Fruit fly (Drosophila melanogaster): ENCODE data around the gene Pisd.

The Pisd gene

dm6 chr3R:24079110-24079509, 28.5 kb downstream of the Pisd start:
- TF ChIP-seq CG8301 (tag; optimal IDR thresholded peaks at IDR 0.05) = peak; percentile 23
- TF ChIP-seq CG14655 (GFP tag; optimal IDR thresholded peaks at IDR 0.05) = peak; percentile 4
- TF ChIP-seq Pif1B (GFP tag; optimal IDR thresholded peaks at IDR 0.05) = no peak
- TF ChIP-seq D1 (tag; optimal IDR thresholded peaks at IDR 0.05) = no peak
- TF ChIP-seq EcR (GFP tag; optimal IDR thresholded peaks at IDR 0.05) = no peak
- TF ChIP-seq rn (GFP tag; IDR thresholded peaks at IDR 0.05) = no peak
- TF ChIP-seq CG9948 (tag; optimal IDR thresholded peaks at IDR 0.05) = no peak
- peak; percentile 11 for TF ChIP-seq CG34367 (tag; optimal IDR thresholded peaks at IDR 0.05)
- TF ChIP-seq CG17806 (tag; optimal IDR thresholded peaks at IDR 0.05) = no peak
- no peak for TF ChIP-seq CG32121 (GFP tag; IDR thresholded peaks at IDR 0.05)
- TF ChIP-seq Ets98B (GFP tag; IDR thresholded peaks at IDR 0.05) = no peak
- TF ChIP-seq CG10348 (GFP tag; IDR thresholded peaks at IDR 0.05) = no peak
- no peak for TF ChIP-seq Snoo (tag; optimal IDR thresholded peaks at IDR 0.05)
- no peak for TF ChIP-seq CG15710 (tag; optimal IDR thresholded peaks at IDR 0.05)
- TF ChIP-seq gl (tag; optimal IDR thresholded peaks at IDR 0.05) = no peak
- TF ChIP-seq CG12605 (GFP tag; IDR thresholded peaks at IDR 0.05) = peak; percentile 31; the same call in 1 of the 2 replicates
- TF ChIP-seq CG4496 (GFP tag; IDR thresholded peaks at IDR 0.05) = peak; percentile 56; the same call in 1 of the 3 replicates
- TF ChIP-seq fd96Ca (GFP tag; IDR thresholded peaks at IDR 0.05) = no peak
- peak; percentile 22 for TF ChIP-seq Pif1A (GFP tag; optimal IDR thresholded peaks at IDR 0.05)
- TF ChIP-seq CG8159 (tag; optimal IDR thresholded peaks at IDR 0.05) = peak; percentile 13
- no peak for TF ChIP-seq CG13204 (GFP tag; optimal IDR thresholded peaks at IDR 0.05)

- no peak for TF ChIP-seq Pif1A (GFP tag; optimal IDR thresholded peaks at IDR 0.05)
- TF ChIP-seq rn (GFP tag; IDR thresholded peaks at IDR 0.05) = no peak
- no peak for TF ChIP-seq CG8159 (tag; optimal IDR thresholded peaks at IDR 0.05)
- no peak for TF ChIP-seq CG10348 (GFP tag; IDR thresholded peaks at IDR 0.05)
- no peak for TF ChIP-seq CG17806 (tag; optimal IDR thresholded peaks at IDR 0.05)
- TF ChIP-seq CG15710 (tag; optimal IDR thresholded peaks at IDR 0.05) = no peak
- TF ChIP-seq CG32121 (GFP tag; IDR thresholded peaks at IDR 0.05) = no peak
- no peak for TF ChIP-seq gl (tag; optimal IDR thresholded peaks at IDR 0.05)
- no peak for TF ChIP-seq CG12605 (GFP tag; IDR thresholded peaks at IDR 0.05)
- TF ChIP-seq CG9948 (tag; optimal IDR thresholded peaks at IDR 0.05) = no peak
- no peak for TF ChIP-seq Snoo (tag; optimal IDR thresholded peaks at IDR 0.05)
Observed at dm6 chr3R:24079613-24080012, 29.0 kb downstream of the Pisd start.

- TF ChIP-seq Ets98B (GFP tag; IDR thresholded peaks at IDR 0.05) (no peak), CG32121 (GFP tag; IDR thresholded peaks at IDR 0.05) (no peak), CG8159 (tag; optimal IDR thresholded peaks at IDR 0.05) (no peak), CG4496 (GFP tag; IDR thresholded peaks at IDR 0.05) (no peak)
Observed at dm6 chr3R:24084975-24085374, 34.4 kb downstream of the Pisd start.

- TF ChIP-seq CG9948 (tag; optimal IDR thresholded peaks at IDR 0.05) (no peak), CG17806 (tag; optimal IDR thresholded peaks at IDR 0.05) (no peak), CG14655 (GFP tag; optimal IDR thresholded peaks at IDR 0.05) (no peak), gl (tag; optimal IDR thresholded peaks at IDR 0.05) (no peak), CG8159 (tag; optimal IDR thresholded peaks at IDR 0.05) (no peak)
Observed at dm6 chr3R:24090143-24090542, 39.6 kb downstream of the Pisd start.

- TF ChIP-seq CG10348 (GFP tag; IDR thresholded peaks at IDR 0.05) = no peak
- TF ChIP-seq CG4496 (GFP tag; IDR thresholded peaks at IDR 0.05) = peak; percentile 13; the same call in 1 of the 3 replicates
Observed at dm6 chr3R:24091653-24092052, 41.1 kb downstream of the Pisd start.

- TF ChIP-seq CG17806 (tag; optimal IDR thresholded peaks at IDR 0.05) (no peak), fd96Ca (GFP tag; IDR thresholded peaks at IDR 0.05) (0 out of 3 replicates have a peak, but pooled peaks have one; percentile 13), gl (tag; optimal IDR thresholded peaks at IDR 0.05) (no peak), Ets98B (GFP tag; IDR thresholded peaks at IDR 0.05) (no peak), CG15710 (tag; optimal IDR thresholded peaks at IDR 0.05) (no peak), CG32121 (GFP tag; IDR thresholded peaks at IDR 0.05) (no peak), Pif1B (GFP tag; optimal IDR thresholded peaks at IDR 0.05) (no peak), EcR (GFP tag; optimal IDR thresholded peaks at IDR 0.05) (no peak)
Observed at dm6 chr3R:24092590-24093151, 42.1 kb downstream of the Pisd start.

- TF ChIP-seq CG13204 (GFP tag; optimal IDR thresholded peaks at IDR 0.05) = no peak
- TF ChIP-seq CG8301 (tag; optimal IDR thresholded peaks at IDR 0.05) = no peak
- TF ChIP-seq gl (tag; optimal IDR thresholded peaks at IDR 0.05) = no peak
- TF ChIP-seq CG34367 (tag; optimal IDR thresholded peaks at IDR 0.05) = no peak
- TF ChIP-seq CG8159 (tag; optimal IDR thresholded peaks at IDR 0.05) = no peak
- no peak for TF ChIP-seq Snoo (tag; optimal IDR thresholded peaks at IDR 0.05)
- no peak for TF ChIP-seq Pif1B (GFP tag; optimal IDR thresholded peaks at IDR 0.05)
- no peak for TF ChIP-seq EcR (GFP tag; optimal IDR thresholded peaks at IDR 0.05)
- TF ChIP-seq Ets98B (GFP tag; IDR thresholded peaks at IDR 0.05) = no peak
- TF ChIP-seq CG17806 (tag; optimal IDR thresholded peaks at IDR 0.05) = no peak
- no peak for TF ChIP-seq fd96Ca (GFP tag; IDR thresholded peaks at IDR 0.05)
- no peak for TF ChIP-seq CG9948 (tag; optimal IDR thresholded peaks at IDR 0.05)
- TF ChIP-seq CG14655 (GFP tag; optimal IDR thresholded peaks at IDR 0.05) = no peak
- TF ChIP-seq CG15710 (tag; optimal IDR thresholded peaks at IDR 0.05) = no peak
- TF ChIP-seq Pif1A (GFP tag; optimal IDR thresholded peaks at IDR 0.05) = no peak
Observed at dm6 chr3R:24093430-24093829, 42.8 kb downstream of the Pisd start.
